Worm (Caenorhabditis elegans): ENCODE data around the gene exos-4.2.

- TF ChIP-seq hnd-1 (tag; optimal IDR thresholded peaks at IDR 0.05): no peak
- TF ChIP-seq hmg-4 (GFP tag; optimal IDR thresholded peaks at IDR 0.05): no peak
- TF ChIP-seq ama-1 (optimal IDR thresholded peaks at IDR 0.05): no peak
- TF ChIP-seq B0310.2 (tag; optimal IDR thresholded peaks at IDR 0.05): no peak
- TF ChIP-seq flt-1 (GFP tag; IDR thresholded peaks at IDR 0.05): no peak
- no peak for TF ChIP-seq ceh-13 (GFP tag; optimal IDR thresholded peaks at IDR 0.05)
- TF ChIP-seq tbx-11 (GFP tag; IDR thresholded peaks at IDR 0.05): no peak
- TF ChIP-seq ceh-36 (tag; optimal IDR thresholded peaks at IDR 0.05): no peak
- TF ChIP-seq hmbx-1 (tag; optimal IDR thresholded peaks at IDR 0.05): no peak
- TF ChIP-seq scrt-1 (GFP tag; IDR thresholded peaks at IDR 0.05): no peak
These were observed 13.4 kb downstream of the exos-4.2 start, which contains the start of gene clc-19 for ce11 chrIII:873432-873831.
